Fruit fly (Drosophila melanogaster) ovary, adult (tissue): ENCODE data around the gene CG33107.

Experiments
- CG17801 ChIP-seq: fragments of 200-800 bp; optimal IDR thresholded peaks from 2 replicates; lab custom pipeline; 2019; ENCODE audit warnings: missing biosample characterization, mild to moderate bottlenecking, missing genetic modification characterization, moderate library complexity; ENCODE audit not compliant: partially characterized antibody

The CG33107 gene

DNA sequence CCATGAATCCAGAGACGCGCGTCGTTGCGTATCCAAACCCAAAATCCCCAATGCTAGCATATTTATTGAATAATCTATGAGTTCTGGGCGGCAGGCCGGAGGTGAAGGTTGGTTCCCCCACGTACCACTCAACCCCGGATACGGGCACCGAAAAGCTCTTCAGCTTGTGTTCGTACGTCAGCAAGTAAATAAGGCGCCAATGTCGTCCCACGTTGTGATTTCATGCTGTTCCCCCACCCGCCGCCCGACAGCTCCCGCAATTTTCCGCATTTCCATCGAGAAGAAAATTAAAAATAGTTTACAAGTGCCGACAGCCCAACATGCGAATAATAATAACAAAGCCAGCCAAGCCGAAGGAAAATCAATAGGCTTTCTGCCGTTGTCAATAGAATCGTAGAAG is 14.2 kb upstream of the CG33107 start:
- TF ChIP-seq CG17801: no peak

- TF ChIP-seq CG17801: peak; percentile 3
These were observed 12.9 kb upstream of the CG33107 start for dm6 chr3R:22597344-22597954.

dm6 chr3R:22596450-22596849 is 11.9 kb upstream of the CG33107 start:
- TF ChIP-seq CG17801: no peak

- TF ChIP-seq CG17801: no peak
These were observed 10.9 kb upstream of the CG33107 start for dm6 chr3R:22595293-22595868.

DNA sequence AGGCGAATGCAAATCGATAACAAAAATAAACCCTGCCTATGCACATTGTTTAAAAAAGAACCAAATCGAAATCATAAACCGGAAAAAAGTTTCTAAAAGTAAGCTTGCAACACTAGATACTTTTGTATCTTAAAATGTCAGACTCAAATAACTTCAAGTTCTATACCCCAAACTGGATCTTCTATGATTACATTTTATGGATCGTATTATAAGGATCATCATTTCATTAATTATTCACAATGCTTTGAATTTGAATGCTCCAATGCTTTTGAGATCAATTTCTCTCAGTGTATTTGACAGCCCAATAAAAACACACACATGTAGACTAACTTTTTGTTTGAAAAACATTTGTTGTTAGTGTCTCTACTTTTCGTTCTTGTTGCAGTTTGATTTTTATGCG is 9.7 kb upstream of the CG33107 start:
- TF ChIP-seq CG17801: no peak

DNA sequence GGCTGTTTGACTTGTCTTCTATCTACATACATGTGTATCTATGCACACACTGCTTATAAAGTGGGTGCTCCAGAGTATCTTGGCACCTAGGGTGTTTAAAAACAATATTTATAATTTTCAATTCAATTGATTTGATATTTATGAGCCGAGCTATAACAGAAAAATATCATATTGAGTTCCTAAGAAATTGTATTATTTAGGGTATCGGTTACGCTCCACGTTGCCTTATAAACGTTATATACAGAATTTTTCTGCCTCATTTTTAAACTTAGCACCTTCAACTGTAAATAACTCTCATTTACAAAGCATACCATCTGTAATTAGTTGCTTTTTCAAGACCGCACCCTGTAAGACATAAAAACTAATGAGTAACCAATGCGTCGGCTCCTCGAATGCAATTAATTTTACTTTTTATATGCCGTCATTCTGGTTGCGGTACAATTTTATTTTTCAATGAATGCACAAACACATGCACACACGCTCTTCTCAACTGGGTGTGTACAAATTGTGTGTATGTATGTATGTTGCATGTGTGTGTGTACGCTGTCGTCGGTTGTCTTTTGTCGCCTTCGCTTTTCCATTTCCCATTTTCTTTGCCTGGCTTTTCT is 6.3 kb upstream of the CG33107 start:
- TF ChIP-seq CG17801: no peak

dm6 chr3R:22589311-22589710 is 4.8 kb upstream of the CG33107 start:
- TF ChIP-seq CG17801: no peak

DNA sequence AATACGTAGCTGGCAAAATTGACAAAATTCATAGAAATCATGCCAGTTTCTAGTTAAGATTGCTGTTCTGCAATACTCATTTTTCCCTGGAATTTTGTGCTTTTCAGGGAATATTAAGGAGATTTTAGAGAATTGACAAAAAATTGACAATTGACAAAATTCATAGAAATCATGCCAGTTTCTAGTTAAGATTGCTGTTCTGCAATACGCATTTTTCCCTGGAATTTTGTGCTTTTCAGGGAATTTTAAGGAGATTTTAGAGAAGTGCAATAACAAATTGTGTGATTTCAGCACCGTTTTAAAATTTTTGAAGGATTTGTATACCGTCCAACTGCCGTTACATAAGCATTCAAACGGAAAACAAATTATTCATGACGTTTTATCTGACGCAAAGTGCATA is 4.2 kb upstream of the CG33107 start:
- TF ChIP-seq CG17801: no peak

DNA sequence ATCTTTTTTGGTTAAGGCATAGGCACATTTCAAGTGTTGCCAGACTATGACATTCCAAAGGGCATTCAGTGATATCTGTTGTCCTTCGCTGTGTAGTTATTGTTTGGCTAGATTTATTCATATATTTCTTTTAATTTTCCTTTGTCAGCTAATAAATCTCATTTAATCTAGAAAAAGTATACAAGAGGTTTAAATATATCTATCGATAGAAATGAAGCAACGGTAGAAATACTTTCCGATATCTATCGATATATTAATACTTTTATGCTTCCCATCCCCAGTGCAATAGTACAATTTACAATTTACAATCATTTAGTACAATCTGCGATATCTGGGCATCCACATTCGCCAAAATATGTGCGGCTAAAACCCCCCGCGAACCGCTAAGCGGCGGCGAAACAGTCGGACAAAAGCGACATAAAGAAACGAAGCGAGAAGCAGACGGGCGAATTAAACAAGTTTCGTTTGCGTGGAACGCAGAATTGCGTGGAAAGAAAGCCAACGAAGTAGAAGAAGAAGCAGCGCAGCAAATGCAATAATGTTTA is 3.0 kb upstream of the CG33107 start, which contains the start of gene Efa6:
Gene Efa6 (plus strand): TSS at position 337 of the 545 bp plus-strand sequence.
- TF ChIP-seq CG17801: peak; percentile 74

DNA sequence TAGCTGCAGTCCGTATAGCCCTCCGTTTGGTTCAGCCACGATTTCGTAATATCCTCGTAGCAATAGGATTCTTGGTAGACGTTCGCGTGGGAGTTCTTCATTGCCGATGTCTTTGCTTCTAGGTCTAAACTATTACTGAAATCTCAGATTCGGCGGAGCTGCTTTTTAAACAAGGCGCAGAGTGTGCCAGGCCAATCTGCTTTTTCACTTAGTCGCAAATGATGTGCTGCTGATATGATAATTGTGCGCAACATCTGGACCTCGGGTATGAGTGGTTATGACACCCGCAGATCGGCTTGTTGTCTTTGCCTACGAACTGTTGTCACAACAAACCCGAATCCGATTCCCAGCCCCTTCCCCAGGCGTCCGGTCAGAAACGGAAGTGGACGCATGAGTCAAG is 2.0 kb upstream of the CG33107 start, which contains the start of gene btn:
Gene btn (minus strand): TSS at position 101 of the 400 bp plus-strand sequence.
- no peak for TF ChIP-seq CG17801

DNA sequence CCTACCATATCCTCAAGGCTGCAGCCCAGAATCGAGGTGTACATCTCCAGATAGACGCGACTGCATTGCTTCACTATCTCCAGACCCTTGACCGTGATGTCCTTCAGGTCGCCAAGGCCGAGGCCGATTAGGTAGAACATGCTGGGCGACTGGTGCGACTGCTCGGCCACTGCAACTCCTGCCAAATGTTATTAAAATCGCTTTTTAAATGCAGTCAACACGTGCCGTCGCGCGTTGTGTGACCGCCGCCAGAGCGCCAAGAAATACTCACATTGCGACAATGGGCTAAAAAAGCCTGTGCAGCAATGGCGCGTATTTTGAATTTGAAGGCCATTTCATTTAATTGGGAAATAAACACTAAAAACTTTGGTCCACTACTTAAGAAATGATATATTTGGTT is 1.5 kb downstream of the CG33107 start, which contains the start of gene Dph5:
Gene Dph5 (minus strand): TSS at position 245 of the 400 bp plus-strand sequence.
- TF ChIP-seq CG17801: no peak

dm6 chr3R:22580546-22580945 is 4.0 kb downstream of the CG33107 start, which contains the start of gene CSN6:
CSN6 (plus strand) TSS chr3R:22580773.
- TF ChIP-seq CG17801: peak; percentile 6

DNA sequence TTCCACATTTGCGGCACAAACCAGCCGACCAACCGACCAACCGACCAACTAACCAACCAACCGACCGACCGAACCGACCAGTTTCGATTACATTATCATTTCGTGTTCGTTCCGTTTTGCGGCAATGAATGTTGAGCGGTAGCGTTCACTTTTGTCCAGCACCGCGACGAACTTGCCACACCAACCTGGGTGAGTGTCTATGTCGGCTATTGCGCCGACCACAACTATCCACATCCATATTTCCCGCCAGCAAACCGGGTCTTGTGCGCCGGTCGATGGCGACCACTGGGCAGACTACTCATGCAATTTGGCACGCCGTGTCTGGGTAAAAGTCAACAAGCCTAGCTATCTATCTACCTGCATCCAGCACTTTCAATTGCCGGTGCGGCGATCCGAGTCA is 7.5 kb downstream of the CG33107 start:
- TF ChIP-seq CG17801: no peak

DNA sequence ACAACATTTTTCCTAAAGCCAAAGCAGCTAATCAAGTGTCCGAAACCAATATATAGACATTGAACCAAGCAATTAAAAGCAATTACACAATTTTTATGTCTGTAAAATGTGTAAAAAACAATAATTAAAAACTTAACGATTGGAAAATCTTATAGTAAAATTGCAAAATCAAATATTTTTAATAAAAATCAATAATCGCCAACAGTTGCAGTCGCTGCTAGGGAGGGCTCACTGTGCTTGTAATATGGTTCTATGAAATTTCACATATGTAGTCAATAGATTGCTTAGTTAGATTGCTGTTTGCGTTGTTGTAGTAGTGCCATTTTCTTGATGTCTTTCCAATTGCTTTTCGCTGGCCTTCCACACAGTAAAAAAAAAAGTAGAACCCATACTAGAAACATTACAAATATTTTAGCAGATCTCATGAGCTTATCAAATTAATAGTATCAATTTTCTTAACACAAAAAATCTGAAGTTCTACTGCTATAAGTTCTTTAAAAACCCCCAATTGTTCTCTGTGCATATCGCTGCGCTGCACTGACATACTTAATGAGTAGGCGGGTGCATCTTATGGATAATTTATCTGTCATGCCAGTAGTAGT is 8.3 kb downstream of the CG33107 start:
- TF ChIP-seq CG17801: no peak

DNA sequence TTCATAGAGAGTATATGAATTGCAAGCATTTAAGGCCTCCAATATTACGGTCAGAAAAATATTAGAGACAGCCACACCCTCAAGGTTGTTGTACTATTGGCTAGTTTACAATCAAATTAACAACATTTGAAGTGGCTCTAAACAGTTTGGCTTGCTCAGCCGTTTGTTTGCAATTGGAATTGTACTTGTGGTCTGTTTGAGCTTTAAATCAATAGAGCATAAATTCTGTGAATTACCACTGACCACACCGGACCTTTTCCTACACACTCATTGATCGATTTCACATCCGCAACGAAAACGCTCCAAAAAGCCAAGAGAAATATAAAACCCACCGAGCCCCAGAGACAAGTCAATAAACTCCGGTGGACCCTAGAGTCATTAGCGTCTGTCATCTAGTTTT is 10.9 kb downstream of the CG33107 start:
- TF ChIP-seq CG17801: no peak

- TF ChIP-seq CG17801: no peak
These were observed 14.6 kb downstream of the CG33107 start, which contains the start of gene CG33110 for dm6 chr3R:22569888-22570287. CG33110 (plus strand) TSS chr3R:22570188.

dm6 chr3R:22568508-22568907 is 16.0 kb downstream of the CG33107 start:
- TF ChIP-seq CG17801: no peak
